Fruit fly (Drosophila melanogaster) whole organism, pupa: ENCODE data around the gene Pkc98E.
A peak's percentile ranks its signal among the peaks of the same experiment; 100 is the strongest.

Source experiments
- CG10348 ChIP-seq: fragments of 200-800 bp; sonication (Bioruptor generic); IDR thresholded peaks from 2 replicates; pipeline ENCODE4 v1.3.6; 2022; ENCODE audit warnings: missing biosample characterization, missing genetic modification characterization
- CG12605 ChIP-seq: fragments of 200-800 bp; sonication (Bioruptor generic); IDR thresholded peaks from 2 replicates; pipeline ENCODE4 v1.3.6; 2022; ENCODE audit warnings: missing biosample characterization, missing genetic modification characterization
- CG13204 ChIP-seq: fragments of 200-800 bp; sonication (Bioruptor generic); optimal IDR thresholded peaks from 2 replicates; lab custom pipeline; 2018; ENCODE audit warnings: missing biosample characterization, mild to moderate bottlenecking, missing genetic modification characterization, moderate library complexity
- CG14655 ChIP-seq: fragments of 200-800 bp; sonication (Bioruptor generic); optimal IDR thresholded peaks from 3 replicates; lab custom pipeline; 2017; ENCODE audit warnings: mild to moderate bottlenecking, missing biosample characterization, missing genetic modification reagents, missing genetic modification characterization
- CG15710 ChIP-seq: fragments of 200-800 bp; sonication (Bioruptor generic); optimal IDR thresholded peaks from 2 replicates; lab custom pipeline; 2018; ENCODE audit warnings: missing biosample characterization, mild to moderate bottlenecking, missing genetic modification characterization, moderate library complexity
- CG17806 ChIP-seq: fragments of 200-800 bp; sonication (Bioruptor generic); optimal IDR thresholded peaks from 2 replicates; lab custom pipeline; 2018; ENCODE audit warnings: missing biosample characterization, mild to moderate bottlenecking, missing genetic modification characterization, moderate library complexity
- CG32121 ChIP-seq: fragments of 200-800 bp; sonication (Bioruptor generic); IDR thresholded peaks from 2 replicates; pipeline ENCODE4 v1.3.6; 2022; ENCODE audit warnings: missing biosample characterization, missing genetic modification characterization
- CG34367 ChIP-seq: fragments of 200-800 bp; sonication (Bioruptor generic); optimal IDR thresholded peaks from 2 replicates; lab custom pipeline; 2018; ENCODE audit warnings: missing biosample characterization, mild to moderate bottlenecking, missing genetic modification characterization
- CG4496 ChIP-seq: fragments of 200-800 bp; sonication (Bioruptor generic); IDR thresholded peaks from 3 replicates; pipeline ENCODE4 v1.3.6; 2022; ENCODE audit warnings: missing biosample characterization, missing genetic modification characterization
- CG8159 ChIP-seq: fragments of 200-800 bp; sonication (Bioruptor generic); optimal IDR thresholded peaks from 3 replicates; lab custom pipeline; 2018; ENCODE audit warnings: missing biosample characterization, mild to moderate bottlenecking, missing genetic modification characterization, moderate library complexity
- CG8301 ChIP-seq: fragments of 200-800 bp; sonication (Bioruptor generic); optimal IDR thresholded peaks from 2 replicates; lab custom pipeline; 2018; ENCODE audit warnings: missing biosample characterization, mild to moderate bottlenecking, missing genetic modification characterization
- CG9948 ChIP-seq: fragments of 200-800 bp; sonication (Bioruptor generic); optimal IDR thresholded peaks from 2 replicates; lab custom pipeline; 2018; ENCODE audit warnings: missing biosample characterization, mild to moderate bottlenecking, missing genetic modification characterization, moderate library complexity
- D1 ChIP-seq: fragments of 200-800 bp; sonication (Bioruptor generic); optimal IDR thresholded peaks from 2 replicates; lab custom pipeline; 2018; ENCODE audit warnings: missing biosample characterization, mild to moderate bottlenecking, missing genetic modification characterization, moderate library complexity
- EcR ChIP-seq: fragments of 200-800 bp; sonication (Bioruptor generic); optimal IDR thresholded peaks from 3 replicates; lab custom pipeline; 2019; ENCODE audit warnings: missing biosample characterization, missing genetic modification characterization, mild to moderate bottlenecking, moderate library complexity, missing genetic modification reagents
- Ets98B ChIP-seq: fragments of 200-800 bp; sonication (Bioruptor generic); IDR thresholded peaks from 2 replicates; pipeline ENCODE4 v1.3.6; 2022; ENCODE audit warnings: missing biosample characterization, missing genetic modification characterization
- Pif1A ChIP-seq: fragments of 200-800 bp; sonication (Bioruptor generic); optimal IDR thresholded peaks from 3 replicates; lab custom pipeline; 2016; ENCODE audit warnings: missing biosample characterization, missing genetic modification characterization
- Pif1B ChIP-seq: fragments of 200-800 bp; sonication (Bioruptor generic); optimal IDR thresholded peaks from 3 replicates; lab custom pipeline; 2016; ENCODE audit warnings: missing biosample characterization, missing genetic modification characterization
- Snoo ChIP-seq: fragments of 200-800 bp; sonication (Bioruptor generic); optimal IDR thresholded peaks from 3 replicates; lab custom pipeline; 2017; ENCODE audit warnings: missing biosample characterization, mild to moderate bottlenecking, missing genetic modification characterization, inconsistent platforms
- fd96Ca ChIP-seq: fragments of 200-800 bp; sonication (Bioruptor generic); IDR thresholded peaks from 3 replicates; pipeline ENCODE4 v1.3.6; 2022; ENCODE audit warnings: missing biosample characterization, missing genetic modification characterization
- gl ChIP-seq: fragments of 200-800 bp; sonication (Bioruptor generic); optimal IDR thresholded peaks from 2 replicates; lab custom pipeline; 2018; ENCODE audit warnings: missing biosample characterization, mild to moderate bottlenecking, missing genetic modification characterization
- rn ChIP-seq: fragments of 200-800 bp; sonication (Bioruptor generic); IDR thresholded peaks from 2 replicates; pipeline ENCODE4 v1.3.6; 2022; ENCODE audit warnings: missing biosample characterization, missing genetic modification characterization

The Pkc98E gene

DNA sequence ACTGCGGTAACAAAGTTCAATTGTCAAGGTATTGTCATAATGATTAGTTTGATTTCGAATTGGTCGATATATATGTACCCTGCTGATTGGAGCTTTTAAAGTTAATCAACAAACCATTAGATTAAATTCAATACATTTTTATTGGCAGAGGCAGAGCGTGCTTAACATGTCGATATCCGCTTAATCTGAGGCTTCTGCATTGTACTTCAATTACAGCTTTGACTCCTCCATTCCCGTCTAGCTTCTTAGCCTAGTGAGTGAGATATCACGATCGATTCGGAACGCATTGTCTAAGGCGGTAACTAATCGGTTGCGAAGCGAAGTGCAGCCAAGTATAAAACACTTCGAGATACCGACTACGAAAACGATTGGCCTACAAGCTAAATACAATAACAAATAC, 6.4 kb upstream of the Pkc98E start, which contains the start of gene Ssl2:
Ssl2 (minus strand) TSS at position 101 of the 400 bp plus-strand sequence.
- no peak for TF ChIP-seq CG34367
- TF ChIP-seq Pif1B (GFP tag; lab: Kevin White, UChicago): no peak
- TF ChIP-seq CG13204 (GFP tag; lab: Kevin White, UChicago): no peak
- TF ChIP-seq, all 21 proteins: peak for 0

dm6 chr3R:29033909-29034629, 4.9 kb upstream of the Pkc98E start, which contains the start of the genes beta4GalNAcTB and Cpsf100:
TSS of gene beta4GalNAcTB (minus strand) at chr3R:29034008.
TSS of gene Cpsf100 (plus strand) at chr3R:29034573.
- TF ChIP-seq Pif1A (no peak), CG10348 (0 out of 2 replicates have a peak, but pooled peaks have one; percentile 27), CG12605 (GFP tag; lab: Robert Waterston, UW) (no peak), CG8159 (tag; lab: Kevin White, UChicago) (peak; percentile 81), CG32121 (GFP tag; lab: Robert Waterston, UW) (peak; percentile 31; the same call in 1 of the 2 replicates), Snoo (tag; lab: Kevin White, UChicago) (peak; percentile 75), CG8301 (tag; lab: Kevin White, UChicago) (peak; percentile 27), CG17806 (tag; lab: Kevin White, UChicago) (peak; percentile 58), CG4496 (peak; percentile 60), fd96Ca (no peak), CG13204 (GFP tag; lab: Kevin White, UChicago) (no peak), gl (tag; lab: Kevin White, UChicago) (no peak), CG14655 (GFP tag; lab: Kevin White, UChicago) (no peak), CG15710 (peak; percentile 77), CG34367 (peak; percentile 57), EcR (GFP tag; lab: Kevin White, UChicago) (no peak), CG9948 (tag; lab: Kevin White, UChicago) (peak; percentile 72), D1 (tag; lab: Kevin White, UChicago) (no peak), Pif1B (GFP tag; lab: Kevin White, UChicago) (no peak), rn (GFP tag; lab: Robert Waterston, UW) (0 out of 2 replicates have a peak, but pooled peaks have one; percentile 25), Ets98B (0 out of 2 replicates have a peak, but pooled peaks have one; percentile 22)
- TF ChIP-seq, all 21 proteins: peak for 12

DNA sequence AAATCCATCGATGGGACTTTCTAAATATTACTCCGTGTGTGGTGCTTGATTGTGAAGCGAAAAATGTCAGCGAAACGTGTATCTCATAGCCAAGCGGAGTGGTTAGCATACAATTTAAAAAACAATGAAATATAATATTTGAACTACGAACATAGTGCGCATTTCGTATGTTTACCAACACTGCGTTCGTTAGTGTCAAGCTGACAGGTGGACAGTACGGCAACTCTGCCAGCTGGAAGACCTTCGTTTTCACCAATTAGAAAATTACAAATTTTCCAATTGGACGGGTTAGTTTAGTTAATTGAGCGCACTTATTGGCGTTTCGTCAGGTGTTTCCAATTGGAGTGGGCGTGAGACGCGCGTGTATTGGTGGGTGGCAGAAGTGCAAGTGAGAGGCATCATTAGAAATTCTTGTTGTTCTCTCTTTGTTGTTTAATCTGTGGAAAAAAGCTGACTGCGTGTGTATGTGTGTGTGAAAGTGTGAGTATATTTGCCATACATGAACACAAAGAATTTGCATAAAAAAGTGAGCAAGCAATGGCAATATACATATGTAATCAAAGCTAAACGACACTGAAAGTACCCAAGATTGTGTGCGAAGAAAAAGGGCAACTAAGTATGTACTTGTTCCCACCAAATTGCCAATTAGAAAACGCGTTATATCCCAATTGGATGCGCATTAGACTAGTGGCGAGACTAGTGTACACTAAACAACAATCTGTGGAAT, 911 bp downstream of the Pkc98E start:
- TF ChIP-seq Pif1A: peak; percentile 55
- TF ChIP-seq D1 (tag; lab: Kevin White, UChicago): no peak
- no peak for TF ChIP-seq CG12605 (GFP tag; lab: Robert Waterston, UW)
- TF ChIP-seq Pif1B (GFP tag; lab: Kevin White, UChicago): peak; percentile 19
- TF ChIP-seq CG14655 (GFP tag; lab: Kevin White, UChicago): no peak
- no peak for TF ChIP-seq rn (GFP tag; lab: Robert Waterston, UW)
- no peak for TF ChIP-seq CG9948 (tag; lab: Kevin White, UChicago)
- TF ChIP-seq CG17806 (tag; lab: Kevin White, UChicago): no peak
- TF ChIP-seq fd96Ca: peak; percentile 12; the same call in 1 of the 3 replicates
- no peak for TF ChIP-seq CG34367
- no peak for TF ChIP-seq EcR (GFP tag; lab: Kevin White, UChicago)
- TF ChIP-seq CG32121 (GFP tag; lab: Robert Waterston, UW): peak; percentile 53; the same call in 1 of the 2 replicates
- no peak for TF ChIP-seq gl (tag; lab: Kevin White, UChicago)
- peak; percentile 59; the same call in 2 of the 3 replicates for TF ChIP-seq CG4496
- no peak for TF ChIP-seq CG15710
- no peak for TF ChIP-seq CG8159 (tag; lab: Kevin White, UChicago)
- TF ChIP-seq CG10348: no peak
- TF ChIP-seq CG8301 (tag; lab: Kevin White, UChicago): no peak
- peak; percentile 25 for TF ChIP-seq Snoo (tag; lab: Kevin White, UChicago)
- TF ChIP-seq CG13204 (GFP tag; lab: Kevin White, UChicago): no peak
- peak; percentile 37; the same call in 1 of the 2 replicates for TF ChIP-seq Ets98B

dm6 chr3R:29040526-29041195, 1.7 kb downstream of the Pkc98E start:
- peak; percentile 44; the same call in 1 of the 2 replicates for TF ChIP-seq CG32121 (GFP tag; lab: Robert Waterston, UW)
- TF ChIP-seq EcR (GFP tag; lab: Kevin White, UChicago): peak; percentile 70
- TF ChIP-seq rn (GFP tag; lab: Robert Waterston, UW): no peak
- TF ChIP-seq CG17806 (tag; lab: Kevin White, UChicago): peak; percentile 44
- TF ChIP-seq CG15710: peak; percentile 57
- TF ChIP-seq CG12605 (GFP tag; lab: Robert Waterston, UW): peak; percentile 47; the same call in 1 of the 2 replicates
- 0 out of 3 replicates have a peak, but pooled peaks have one; percentile 37 for TF ChIP-seq fd96Ca
- TF ChIP-seq CG10348: no peak
- peak; percentile 44 for TF ChIP-seq Ets98B
